Worm (Caenorhabditis elegans) whole organism, L2 larva: Measurements from ENCODE around the gene gst-27.

Experiments
- ama-1 ChIP-seq: fragments of 150-350 bp; optimal IDR thresholded peaks from 2 replicates; lab custom pipeline; 2018; ENCODE audit warnings: inconsistent platforms
- fos-1 ChIP-seq: fragments of 150-350 bp; optimal IDR thresholded peaks from 2 replicates; lab custom pipeline; 2014; ENCODE audit warnings: missing biosample characterization, missing genetic modification characterization
- nhr-237 ChIP-seq: fragments of 150-350 bp; optimal IDR thresholded peaks from 2 replicates; lab custom pipeline; 2014; ENCODE audit warnings: missing biosample characterization, missing genetic modification characterization
- snpc-4 ChIP-seq: fragments of 150-350 bp; optimal IDR thresholded peaks from 2 replicates; lab custom pipeline; 2014; ENCODE audit warnings: missing biosample characterization, missing genetic modification characterization
- unc-39 ChIP-seq: fragments of 150-350 bp; optimal IDR thresholded peaks from 2 replicates; lab custom pipeline; 2014; ENCODE audit warnings: missing biosample characterization, missing genetic modification characterization

DNA sequence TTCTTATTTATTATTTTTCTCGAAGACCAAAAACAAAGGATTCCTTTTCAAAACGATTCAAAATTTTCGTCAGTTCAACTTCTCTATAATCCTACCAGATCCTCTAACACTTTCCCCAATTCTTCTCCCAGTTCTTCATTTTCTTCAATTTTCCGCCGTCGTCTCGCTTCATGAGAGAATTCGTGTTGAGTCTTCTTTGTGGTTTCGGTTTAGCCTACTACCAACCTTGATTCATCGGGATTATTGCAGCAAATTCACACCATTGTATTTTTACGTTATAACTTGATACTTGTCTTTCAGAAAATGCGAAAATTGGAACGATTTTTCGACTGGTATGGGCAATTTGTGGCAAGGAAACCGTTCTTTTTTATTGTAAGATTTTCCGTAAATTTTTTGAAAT is 7.7 kb downstream of the gst-27 start, which contains the start of gene ptr-20:
- TF ChIP-seq ama-1 (lab: Kevin White, UChicago), result no peak
- no peak for TF ChIP-seq fos-1 (tag; lab: Kevin White, UChicago)
- TF ChIP-seq unc-39 (tag; lab: Kevin White, UChicago), result no peak
- TF ChIP-seq nhr-237 (tag; lab: Kevin White, UChicago), result no peak
- TF ChIP-seq snpc-4, result no peak
